Fruit fly (Drosophila melanogaster) whole organism, wandering third instar larva: ENCODE measurements around the gene CG5180.

Experiments
- Abd-B ChIP-seq: fragments of >200 bp; optimal IDR thresholded peaks from 2 replicates; lab custom pipeline; 2017; ENCODE audit warnings: missing biosample characterization, missing genetic modification characterization
- CG9705 ChIP-seq: fragments of 200-800 bp; sonication (Bioruptor generic); optimal IDR thresholded peaks from 2 replicates; lab custom pipeline; 2018; ENCODE audit warnings: missing biosample characterization, mild to moderate bottlenecking, missing genetic modification characterization
- CrebA ChIP-seq: fragments of 200-800 bp; sonication (Bioruptor generic); optimal IDR thresholded peaks from 2 replicates; lab custom pipeline; 2016; ENCODE audit warnings: missing biosample characterization, mild to moderate bottlenecking, missing genetic modification characterization, borderline replicate concordance
- Dfd ChIP-seq: fragments of >200 bp; optimal IDR thresholded peaks from 2 replicates; lab custom pipeline; 2017; ENCODE audit warnings: missing biosample characterization, missing genetic modification characterization
- Dif ChIP-seq: fragments of 200-275, 200-300 bp; sonication (Bioruptor generic); optimal IDR thresholded peaks from 2 replicates; lab custom pipeline; 2018; ENCODE audit warnings: missing biosample characterization, missing genetic modification characterization; ENCODE audit not compliant: partially characterized antibody
- GATAd ChIP-seq: sonication (Bioruptor generic); optimal IDR thresholded peaks from 2 replicates; lab custom pipeline; 2016; ENCODE audit warnings: missing biosample characterization, missing genetic modification characterization
- HLH106 ChIP-seq: fragments of 200-800 bp; optimal IDR thresholded peaks from 3 replicates; lab custom pipeline; 2019; ENCODE audit warnings: missing biosample characterization, mild to moderate bottlenecking, missing genetic modification characterization, moderate library complexity
- Hnf4 ChIP-seq: fragments of 200-800 bp; sonication (Bioruptor generic); optimal IDR thresholded peaks from 2 replicates; lab custom pipeline; 2016; ENCODE audit warnings: missing biosample characterization, mild to moderate bottlenecking, missing genetic modification characterization
- Hr78 ChIP-seq: fragments of >200 bp; optimal IDR thresholded peaks from 2 replicates; lab custom pipeline; 2017; ENCODE audit warnings: missing biosample characterization, missing genetic modification characterization
- Hr83 ChIP-seq: fragments of 200-300 bp; sonication (Bioruptor generic); optimal IDR thresholded peaks from 2 replicates; lab custom pipeline; 2016; ENCODE audit warnings: missing biosample characterization, mild to moderate bottlenecking, missing genetic modification characterization, moderate library complexity; ENCODE audit not compliant: poor library complexity, severe bottlenecking
- Jra ChIP-seq: sonication (Bioruptor generic); optimal IDR thresholded peaks from 2 replicates; lab custom pipeline; 2016; ENCODE audit warnings: missing biosample characterization, missing genetic modification characterization
- Mio ChIP-seq: sonication (Bioruptor generic); optimal IDR thresholded peaks from 2 replicates; lab custom pipeline; 2016; ENCODE audit warnings: missing biosample characterization, missing genetic modification characterization
- Myc ChIP-seq: fragments of >200 bp; optimal IDR thresholded peaks from 2 replicates; lab custom pipeline; 2017
- N ChIP-seq: fragments of >200 bp; optimal IDR thresholded peaks from 2 replicates; lab custom pipeline; 2018; ENCODE audit warnings: missing biosample characterization, missing external identifiers, missing genetic modification characterization
- OdsH ChIP-seq: fragments of 200-800 bp; sonication (Bioruptor generic); optimal IDR thresholded peaks from 2 replicates; lab custom pipeline; 2016; ENCODE audit warnings: missing biosample characterization, mild to moderate bottlenecking, missing genetic modification characterization
- Rel ChIP-seq, 2 experiments: fragments of 200-800 bp; sonication (Bioruptor generic) in 1 of 2; optimal IDR thresholded peaks; 2 replicates in 1 of 2; 3 replicates in 1 of 2; lab custom pipeline; 2016 to 2019; ENCODE audit warnings: mild to moderate bottlenecking in 2 of 2, missing biosample characterization in 2 of 2, missing genetic modification characterization in 2 of 2, moderate library complexity in 1 of 2
- Sp1 ChIP-seq: fragments of 200-800 bp; sonication (Bioruptor generic); optimal IDR thresholded peaks from 3 replicates; lab custom pipeline; 2019; ENCODE audit warnings: missing biosample characterization, mild to moderate bottlenecking, missing genetic modification characterization, moderate library complexity
- Vsx2 ChIP-seq: fragments of 200-300, 225-300 bp; sonication (Bioruptor generic); optimal IDR thresholded peaks from 2 replicates; lab custom pipeline; 2018; ENCODE audit warnings: missing biosample characterization, missing genetic modification characterization; ENCODE audit not compliant: partially characterized antibody
- br ChIP-seq: fragments of 200-800 bp; sonication (Bioruptor generic); optimal IDR thresholded peaks from 2 replicates; lab custom pipeline; 2016; ENCODE audit warnings: missing biosample characterization, missing genetic modification characterization
- brk ChIP-seq: fragments of 200-800 bp; sonication (Bioruptor generic); optimal IDR thresholded peaks from 2 replicates; lab custom pipeline; 2016; ENCODE audit warnings: missing biosample characterization, mild to moderate bottlenecking, missing genetic modification characterization
- dl ChIP-seq, 2 experiments: fragments of 175-275, 200-275 bp in 1 of 2; fragments of 200-275 bp in 1 of 2; sonication (Bioruptor generic); optimal IDR thresholded peaks; lab custom pipeline; 2018; ENCODE audit warnings: mild to moderate bottlenecking in 2 of 2, missing biosample characterization in 2 of 2, missing genetic modification characterization in 2 of 2, moderate library complexity in 2 of 2; ENCODE audit not compliant: partially characterized antibody in 2 of 2, insufficient read depth in 1 of 2
- dmrt93B ChIP-seq: fragments of 200-800 bp; sonication (Bioruptor generic); optimal IDR thresholded peaks from 2 replicates; lab custom pipeline; 2018; ENCODE audit warnings: missing biosample characterization, mild to moderate bottlenecking, missing genetic modification characterization
- dsf ChIP-seq: sonication (Bioruptor generic); optimal IDR thresholded peaks from 2 replicates; lab custom pipeline; 2016; ENCODE audit warnings: missing biosample characterization, missing genetic modification characterization, borderline replicate concordance
- ey ChIP-seq: fragments of 200-800 bp; sonication (Bioruptor generic); optimal IDR thresholded peaks from 2 replicates; lab custom pipeline; 2016; ENCODE audit warnings: missing biosample characterization, missing genetic modification characterization
- foxo ChIP-seq, 2 experiments: fragments of 200-800 bp; sonication (Bioruptor generic); optimal IDR thresholded peaks; 2 replicates in 1 of 2; 3 replicates in 1 of 2; lab custom pipeline; 2016 to 2017; ENCODE audit warnings: missing biosample characterization in 2 of 2, missing genetic modification characterization in 2 of 2
- fru ChIP-seq: fragments of 200-800 bp; sonication (Bioruptor generic); optimal IDR thresholded peaks from 3 replicates; lab custom pipeline; 2016; ENCODE audit warnings: missing biosample characterization, mild to moderate bottlenecking, missing genetic modification characterization
- h ChIP-seq: fragments of 200-800 bp; sonication (Bioruptor generic); optimal IDR thresholded peaks from 3 replicates; lab custom pipeline; 2016; ENCODE audit warnings: missing biosample characterization, mild to moderate bottlenecking, missing genetic modification characterization
- jim ChIP-seq: fragments of 175-275, 200-325 bp; sonication (Bioruptor generic); optimal IDR thresholded peaks from 2 replicates; lab custom pipeline; 2016; ENCODE audit warnings: missing biosample characterization, mild to moderate bottlenecking, missing genetic modification characterization
- lola ChIP-seq: fragments of >200 bp; optimal IDR thresholded peaks from 2 replicates; lab custom pipeline; 2017; ENCODE audit warnings: missing biosample characterization, missing genetic modification characterization
- pan ChIP-seq: fragments of >200 bp; optimal IDR thresholded peaks from 2 replicates; lab custom pipeline; 2017
- psq ChIP-seq: fragments of 200-800 bp; sonication (Bioruptor generic); optimal IDR thresholded peaks from 3 replicates; lab custom pipeline; 2017; ENCODE audit warnings: missing biosample characterization, mild to moderate bottlenecking, missing genetic modification characterization, moderate library complexity
- rgr ChIP-seq: fragments of 200-800 bp; sonication (Bioruptor generic); optimal IDR thresholded peaks from 3 replicates; lab custom pipeline; 2016; ENCODE audit warnings: missing biosample characterization, mild to moderate bottlenecking, missing genetic modification characterization
- sage ChIP-seq: fragments of 200-800 bp; sonication (Bioruptor generic); optimal IDR thresholded peaks from 2 replicates; lab custom pipeline; 2016; ENCODE audit warnings: missing biosample characterization, mild to moderate bottlenecking, missing genetic modification characterization
- tai ChIP-seq: sonication (Bioruptor generic); optimal IDR thresholded peaks from 2 replicates; lab custom pipeline; 2016; ENCODE audit warnings: missing biosample characterization, missing genetic modification characterization
- usp ChIP-seq: fragments of >200 bp; optimal IDR thresholded peaks from 2 replicates; lab custom pipeline; 2017; ENCODE audit warnings: missing biosample characterization, missing genetic modification characterization

The CG5180 gene

dm6 chr3R:20534575-20534974 is 23.2 kb upstream of the CG5180 start, which contains the start of the genes MtnE and MtnD (continued):
- TF ChIP-seq Vsx2 (GFP tag; lab: Kevin White, UChicago): peak; percentile 83
- TF ChIP-seq ey (GFP tag; lab: Kevin White, UChicago): no peak
- no peak for TF ChIP-seq Hr78 (GFP tag; lab: Kevin White, UChicago)
- no peak for TF ChIP-seq rgr (GFP tag; lab: Kevin White, UChicago)
- TF ChIP-seq Myc (lab: Kevin White, UChicago): no peak

dm6 chr3R:20542283-20543144 is 15.2 kb upstream of the CG5180 start:
- no peak for TF ChIP-seq foxo (GFP tag; optimal IDR thresholded peaks at IDR 0.05; lab: Kevin White, UChicago)
- TF ChIP-seq rgr (GFP tag; lab: Kevin White, UChicago): peak; percentile 0
- no peak for TF ChIP-seq br (GFP tag; lab: Kevin White, UChicago)
- peak; percentile 36 for TF ChIP-seq Sp1 (GFP tag; lab: Kevin White, UChicago)
- TF ChIP-seq Jra: no peak
- TF ChIP-seq Dif (GFP tag; lab: Kevin White, UChicago): no peak
- TF ChIP-seq usp (GFP tag; lab: Kevin White, UChicago): no peak
- no peak for TF ChIP-seq dmrt93B (GFP tag; lab: Kevin White, UChicago)
- no peak for TF ChIP-seq pan (lab: Kevin White, UChicago)
- TF ChIP-seq jim: no peak
- no peak for TF ChIP-seq Hr83
- no peak for TF ChIP-seq Rel (GFP tag; optimal IDR thresholded peaks at IDR 0.05; lab: Kevin White, UChicago)
- TF ChIP-seq Rel (tag; optimal IDR thresholded peaks at IDR 0.05; lab: Kevin White, UChicago): no peak
- TF ChIP-seq tai (GFP tag; lab: Kevin White, UChicago): peak; percentile 43
- no peak for TF ChIP-seq fru (GFP tag; lab: Kevin White, UChicago)
- TF ChIP-seq Vsx2 (GFP tag; lab: Kevin White, UChicago): no peak
- peak; percentile 53 for TF ChIP-seq Hnf4
- TF ChIP-seq sage: no peak
- TF ChIP-seq Abd-B (GFP tag; lab: Kevin White, UChicago): no peak
- peak; percentile 26 for TF ChIP-seq brk
- TF ChIP-seq dl (GFP tag; optimal IDR thresholded peaks at IDR 0.05; lab: Kevin White, UChicago; ENCODE audit: insufficient read depth in 1 of 2, partially characterized antibody in 2 of 2): no peak
- TF ChIP-seq ey (GFP tag; lab: Kevin White, UChicago): no peak
- no peak for TF ChIP-seq Mio (GFP tag; lab: Kevin White, UChicago)
- no peak for TF ChIP-seq lola
- TF ChIP-seq Hr78 (GFP tag; lab: Kevin White, UChicago): no peak
- peak; percentile 22 for TF ChIP-seq dsf
- TF ChIP-seq N (GFP tag; lab: Kevin White, UChicago): no peak
- no peak for TF ChIP-seq CrebA (GFP tag; lab: Kevin White, UChicago)
- TF ChIP-seq GATAd (GFP tag; lab: Kevin White, UChicago): no peak
- peak; percentile 32 for TF ChIP-seq CG9705 (GFP tag; lab: Kevin White, UChicago)
- TF ChIP-seq OdsH (GFP tag; lab: Kevin White, UChicago): peak; percentile 33
- no peak for TF ChIP-seq h
- TF ChIP-seq psq (GFP tag; lab: Kevin White, UChicago): no peak
- TF ChIP-seq Dfd: no peak
- TF ChIP-seq HLH106 (tag; lab: Kevin White, UChicago): no peak

dm6 chr3R:20543220-20543619 is 14.5 kb upstream of the CG5180 start:
- TF ChIP-seq psq (GFP tag; lab: Kevin White, UChicago) (peak; percentile 37), Hr78 (GFP tag; lab: Kevin White, UChicago) (no peak)
